Worm (Caenorhabditis elegans): ENCODE data around the gene F35H12.5.

DNA sequence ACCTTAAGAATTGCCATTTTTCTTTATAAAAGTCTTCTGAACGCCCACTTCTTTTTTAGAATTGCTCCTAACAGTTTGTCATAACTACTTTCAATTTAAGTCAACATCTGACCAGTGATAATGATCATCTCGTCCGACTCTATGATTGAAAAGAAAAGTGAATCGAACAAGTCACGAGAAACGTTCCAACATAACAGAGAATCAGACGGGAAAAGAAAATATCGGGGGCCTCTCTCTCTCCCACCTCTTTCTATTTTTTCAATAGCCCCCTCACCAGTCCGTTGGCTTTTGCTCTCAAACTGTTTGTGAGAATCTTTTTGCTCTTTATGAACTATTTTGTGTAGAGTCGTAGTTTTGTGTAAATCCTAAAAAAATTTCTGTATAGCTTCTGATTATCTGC, 9.4 kb downstream of the F35H12.5 start:
- TF ChIP-seq ref-1 (GFP tag; conservative IDR thresholded peaks at IDR 0.05) (no peak), T22C8.4 (GFP tag; IDR thresholded peaks at IDR 0.05) (no peak), klf-2 (GFP tag; conservative IDR thresholded peaks at IDR 0.05) (no peak), flt-1 (GFP tag; IDR thresholded peaks at IDR 0.05) (no peak), cog-1 (tag; optimal IDR thresholded peaks at IDR 0.05) (no peak), ztf-29 (GFP tag; IDR thresholded peaks at IDR 0.05) (no peak)
